Fruit fly (Drosophila melanogaster): ENCODE data around the gene CG32944.

CG32944 gene

DNA sequence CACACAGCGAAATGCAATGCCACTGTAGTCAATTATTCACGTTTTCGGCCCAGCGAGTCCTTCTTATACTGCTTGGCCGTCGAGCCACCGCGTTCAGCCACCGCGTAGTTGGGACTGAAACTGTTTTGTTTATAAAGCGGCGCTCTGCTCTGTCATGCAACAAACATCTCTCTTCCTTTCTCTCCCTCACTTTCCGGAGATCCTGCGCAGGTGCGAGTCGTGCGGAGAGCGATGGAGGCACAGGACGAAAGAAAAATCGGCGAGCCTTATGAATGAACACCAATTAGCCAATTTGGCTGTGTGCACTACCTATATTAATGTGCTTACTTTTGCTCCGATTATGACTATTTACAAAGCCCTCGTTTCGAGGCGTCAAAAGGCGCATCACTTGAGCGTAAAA lies at the start of gene CG32944:
CG32944 (minus strand) TSS at position 97 of the 400 bp plus-strand sequence.
- TF ChIP-seq CG1620 (GFP tag; optimal IDR thresholded peaks at IDR 0.05) (no peak), pad (GFP tag; optimal IDR thresholded peaks at IDR 0.05) (no peak), cic (GFP tag; optimal IDR thresholded peaks at IDR 0.05) (no peak), Crg-1 (GFP tag; optimal IDR thresholded peaks at IDR 0.05) (no peak), CG11617 (GFP tag; optimal IDR thresholded peaks at IDR 0.05) (no peak), toe (GFP tag; optimal IDR thresholded peaks at IDR 0.05) (no peak), Hr96 (GFP tag; optimal IDR thresholded peaks at IDR 0.05) (no peak), kay (GFP tag; ENCODE audit: borderline replicate concordance) (no peak), CG7101 (tag; optimal IDR thresholded peaks at IDR 0.05) (no peak), bab1 (GFP tag; optimal IDR thresholded peaks at IDR 0.05) (no peak), CG12768 (GFP tag; optimal IDR thresholded peaks at IDR 0.05) (no peak), tj (GFP tag; optimal IDR thresholded peaks at IDR 0.05) (no peak), ovo (GFP tag; optimal IDR thresholded peaks at IDR 0.05) (no peak), cnc (optimal IDR thresholded peaks at IDR 0.05) (no peak), CG33017 (tag; optimal IDR thresholded peaks at IDR 0.05) (no peak), Mnt (GFP tag; optimal IDR thresholded peaks at IDR 0.05) (no peak), CG14711 (tag; optimal IDR thresholded peaks at IDR 0.05) (no peak), CG7045 (GFP tag; optimal IDR thresholded peaks at IDR 0.05) (no peak)

DNA sequence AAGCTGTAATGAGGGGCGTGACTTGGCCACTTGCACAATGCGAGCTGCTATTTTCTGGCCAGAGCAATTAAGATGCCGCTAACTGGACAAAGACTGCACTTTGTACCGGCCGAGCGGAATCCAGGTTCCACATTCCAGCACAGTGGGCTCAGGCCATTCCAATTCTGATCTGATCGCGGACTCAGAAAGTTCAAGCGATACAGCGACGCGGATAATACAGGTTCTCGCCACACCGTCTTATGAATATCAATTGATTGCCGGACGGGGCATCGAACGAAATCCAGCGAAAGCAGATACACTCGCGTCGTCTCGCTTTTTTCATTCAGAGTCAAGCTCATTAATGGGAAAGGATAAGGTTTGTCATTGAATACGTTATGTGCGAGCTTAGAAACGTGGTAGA lies 49.5 kb upstream of the CG32944 start:
- TF ChIP-seq CG5204 (GFP tag; optimal IDR thresholded peaks at IDR 0.05): peak; percentile 1
- no peak for TF ChIP-seq Hr96 (GFP tag; optimal IDR thresholded peaks at IDR 0.05)
- TF ChIP-seq CG12768 (GFP tag; optimal IDR thresholded peaks at IDR 0.05): peak; percentile 16
- TF ChIP-seq pad (GFP tag; optimal IDR thresholded peaks at IDR 0.05): no peak
- TF ChIP-seq ovo (GFP tag; optimal IDR thresholded peaks at IDR 0.05): peak; percentile 26

DNA sequence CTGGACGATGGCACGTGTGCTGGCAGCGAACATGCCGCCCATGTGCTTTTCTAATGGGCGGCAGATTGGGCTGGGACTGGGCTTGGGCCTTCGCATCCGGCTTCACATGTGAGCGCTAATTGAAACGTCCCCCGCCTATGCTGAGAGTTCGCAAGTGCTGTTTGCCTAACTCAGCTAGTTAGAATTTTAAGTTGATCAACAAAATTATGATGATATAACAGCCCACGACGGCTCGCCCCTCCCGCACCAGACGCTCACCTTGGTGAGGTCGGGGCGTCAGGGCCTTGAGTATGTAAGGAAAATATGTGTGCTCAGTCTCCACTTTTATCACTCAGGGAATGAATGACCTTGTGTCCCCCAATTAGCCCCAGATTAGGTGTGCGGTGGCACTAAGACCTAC lies 47.5 kb upstream of the CG32944 start:
- no peak for TF ChIP-seq cnc (optimal IDR thresholded peaks at IDR 0.05)
- no peak for TF ChIP-seq Clk (GFP tag; optimal IDR thresholded peaks at IDR 0.05)
- no peak for TF ChIP-seq CG1620 (GFP tag; optimal IDR thresholded peaks at IDR 0.05)
- TF ChIP-seq cic (GFP tag; optimal IDR thresholded peaks at IDR 0.05): no peak
- TF ChIP-seq toe (GFP tag; optimal IDR thresholded peaks at IDR 0.05): no peak
- TF ChIP-seq Crg-1 (GFP tag; optimal IDR thresholded peaks at IDR 0.05): no peak
- TF ChIP-seq ovo (GFP tag; optimal IDR thresholded peaks at IDR 0.05): no peak
- TF ChIP-seq CG7101 (tag; optimal IDR thresholded peaks at IDR 0.05): no peak
- no peak for TF ChIP-seq CG7045 (GFP tag; optimal IDR thresholded peaks at IDR 0.05)
- no peak for TF ChIP-seq CG12768 (GFP tag; optimal IDR thresholded peaks at IDR 0.05)
- TF ChIP-seq Mnt (GFP tag; optimal IDR thresholded peaks at IDR 0.05): no peak
- TF ChIP-seq kay (GFP tag; ENCODE audit: borderline replicate concordance): no peak
- no peak for TF ChIP-seq CG33017 (tag; optimal IDR thresholded peaks at IDR 0.05)

DNA sequence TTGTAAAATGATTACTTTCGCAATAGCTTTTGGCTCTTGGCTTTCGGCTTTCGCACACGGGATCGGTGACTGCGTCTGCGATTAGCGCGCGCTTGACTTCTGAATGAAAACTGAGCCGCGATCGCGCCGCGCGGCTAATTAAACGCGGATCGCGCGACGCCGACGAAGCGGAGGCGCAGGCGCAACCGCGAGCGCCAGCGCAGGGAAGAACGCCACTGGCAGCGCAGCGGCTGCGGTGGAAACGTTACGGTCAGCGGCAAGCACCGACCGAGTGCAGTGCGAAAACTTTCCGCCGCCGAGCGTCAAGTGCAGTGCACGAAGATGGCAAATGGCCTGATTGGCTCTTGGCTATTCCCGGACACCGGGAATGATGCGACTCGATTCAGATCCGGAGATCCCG lies 43.4 kb upstream of the CG32944 start, which contains the start of gene CG31522:
CG31522 (minus strand) TSS at position 101 of the 400 bp plus-strand sequence.
- TF ChIP-seq CG1620 (GFP tag; optimal IDR thresholded peaks at IDR 0.05) (no peak), CG33017 (tag; optimal IDR thresholded peaks at IDR 0.05) (no peak), CG7101 (tag; optimal IDR thresholded peaks at IDR 0.05) (no peak), pad (GFP tag; optimal IDR thresholded peaks at IDR 0.05) (no peak), cnc (optimal IDR thresholded peaks at IDR 0.05) (no peak), CG11617 (GFP tag; optimal IDR thresholded peaks at IDR 0.05) (no peak), tj (GFP tag; optimal IDR thresholded peaks at IDR 0.05) (no peak), CG5204 (GFP tag; optimal IDR thresholded peaks at IDR 0.05) (no peak)

DNA sequence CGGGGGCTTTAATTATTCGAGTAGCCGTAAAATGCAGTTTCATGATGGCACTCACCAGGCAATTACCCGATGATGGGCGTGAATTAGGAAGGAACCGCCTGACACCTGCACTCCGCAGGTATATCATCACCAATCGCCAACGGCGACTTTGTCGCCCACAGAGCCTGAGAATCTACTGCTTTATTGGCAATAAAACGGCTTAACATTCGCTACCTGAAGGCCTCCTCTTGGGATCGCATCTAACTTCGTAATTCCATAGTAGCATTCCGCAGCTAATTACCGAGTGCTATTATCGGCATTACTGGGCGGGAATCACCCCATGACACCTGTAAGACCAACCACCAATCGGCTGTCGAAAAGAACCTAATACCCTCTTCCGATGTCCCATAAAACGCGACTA lies 38.9 kb upstream of the CG32944 start:
- TF ChIP-seq cic (GFP tag; optimal IDR thresholded peaks at IDR 0.05) (no peak), CG14711 (tag; optimal IDR thresholded peaks at IDR 0.05) (no peak), CG33017 (tag; optimal IDR thresholded peaks at IDR 0.05) (no peak), kay (GFP tag; ENCODE audit: borderline replicate concordance) (no peak), tj (GFP tag; optimal IDR thresholded peaks at IDR 0.05) (no peak), Mnt (GFP tag; optimal IDR thresholded peaks at IDR 0.05) (no peak), pad (GFP tag; optimal IDR thresholded peaks at IDR 0.05) (no peak), Hr96 (GFP tag; optimal IDR thresholded peaks at IDR 0.05) (no peak), cnc (optimal IDR thresholded peaks at IDR 0.05) (no peak), Clk (GFP tag; optimal IDR thresholded peaks at IDR 0.05) (no peak), CG5204 (GFP tag; optimal IDR thresholded peaks at IDR 0.05) (no peak), CG7045 (GFP tag; optimal IDR thresholded peaks at IDR 0.05) (no peak), ovo (GFP tag; optimal IDR thresholded peaks at IDR 0.05) (no peak), CG1620 (GFP tag; optimal IDR thresholded peaks at IDR 0.05) (no peak), CG7101 (tag; optimal IDR thresholded peaks at IDR 0.05) (no peak), CG11617 (GFP tag; optimal IDR thresholded peaks at IDR 0.05) (no peak)

DNA sequence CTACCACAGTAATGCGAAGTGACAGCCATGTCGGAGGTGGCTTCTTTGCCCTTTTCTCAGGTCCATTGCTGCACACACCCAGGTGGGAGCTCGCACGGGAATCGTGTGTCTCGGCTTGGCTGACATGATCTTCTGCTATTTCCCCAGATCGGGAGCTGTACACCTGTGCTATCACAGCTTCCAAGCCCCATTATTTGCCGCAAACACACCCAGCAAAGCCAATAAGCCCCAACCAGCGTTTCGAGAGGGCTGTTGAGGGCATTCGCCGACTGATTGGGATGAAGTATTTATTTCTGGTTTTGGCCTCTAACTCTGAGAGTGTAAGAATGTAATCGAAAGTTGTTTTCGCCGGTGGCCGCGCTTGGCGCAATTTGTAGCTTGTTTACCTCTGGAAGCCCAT lies 38.2 kb upstream of the CG32944 start:
- TF ChIP-seq kay (GFP tag; ENCODE audit: borderline replicate concordance) (no peak), tj (GFP tag; optimal IDR thresholded peaks at IDR 0.05) (no peak), cic (GFP tag; optimal IDR thresholded peaks at IDR 0.05) (no peak), Mnt (GFP tag; optimal IDR thresholded peaks at IDR 0.05) (no peak), ovo (GFP tag; optimal IDR thresholded peaks at IDR 0.05) (no peak), CG12768 (GFP tag; optimal IDR thresholded peaks at IDR 0.05) (no peak), Clk (GFP tag; optimal IDR thresholded peaks at IDR 0.05) (no peak), CG1620 (GFP tag; optimal IDR thresholded peaks at IDR 0.05) (no peak), Crg-1 (GFP tag; optimal IDR thresholded peaks at IDR 0.05) (no peak), cnc (optimal IDR thresholded peaks at IDR 0.05) (no peak), CG11617 (GFP tag; optimal IDR thresholded peaks at IDR 0.05) (no peak), CG33017 (tag; optimal IDR thresholded peaks at IDR 0.05) (no peak), Hr96 (GFP tag; optimal IDR thresholded peaks at IDR 0.05) (no peak), CG7101 (tag; optimal IDR thresholded peaks at IDR 0.05) (no peak), pad (GFP tag; optimal IDR thresholded peaks at IDR 0.05) (no peak), toe (GFP tag; optimal IDR thresholded peaks at IDR 0.05) (no peak), bab1 (GFP tag; optimal IDR thresholded peaks at IDR 0.05) (no peak), CG7045 (GFP tag; optimal IDR thresholded peaks at IDR 0.05) (no peak)

All from whole organism, adult.